Worm (Caenorhabditis elegans): ENCODE measurements around the gene F42A6.2.

- no peak for TF ChIP-seq ama-1 (optimal IDR thresholded peaks at IDR 0.05)
- TF ChIP-seq scrt-1 (GFP tag; IDR thresholded peaks at IDR 0.05) = no peak
- TF ChIP-seq F13C5.2 (tag; optimal IDR thresholded peaks at IDR 0.05) = no peak
Observed at ce11 chrIV:3352019-3352418, 10.7 kb downstream of the F42A6.2 start.

All from whole organism, early embryonic.